Worm (Caenorhabditis elegans) whole organism, L1 larva: ENCODE measurements around the gene pdk-1.

Experiments
- C34B4.2 ChIP-seq: sonication (generic microtip); optimal IDR thresholded peaks from 2 replicates; lab custom pipeline; 2017; ENCODE audit warnings: mild to moderate bottlenecking, missing genetic modification characterization, missing compliant biosample characterization
- F16B12.6 ChIP-seq: fragments of 150-350 bp; optimal IDR thresholded peaks from 2 replicates; lab custom pipeline; 2014; ENCODE audit warnings: missing biosample characterization, missing genetic modification characterization
- Y116A8C.19 ChIP-seq: sonication (generic microtip); optimal IDR thresholded peaks from 2 replicates; lab custom pipeline; 2016; ENCODE audit warnings: missing compliant biosample characterization, missing genetic modification characterization, borderline replicate concordance
- aly-2 ChIP-seq: fragments of 150-350 bp; optimal IDR thresholded peaks from 2 replicates; lab custom pipeline; 2014; ENCODE audit warnings: missing biosample characterization, missing genetic modification characterization
- ceh-63 ChIP-seq: fragments of 200-800 bp; sonication (Bioruptor generic); optimal IDR thresholded peaks from 2 replicates; lab custom pipeline; 2018; ENCODE audit warnings: mild to moderate bottlenecking, missing genetic modification characterization, missing compliant biosample characterization
- ceh-82 ChIP-seq, 3 experiments: fragments of 150-350 bp in 1 of 3; sonication (generic microtip) in 2 of 3; optimal IDR thresholded peaks; 2 replicates each; lab custom pipeline; 2014 to 2017; ENCODE audit warnings: missing biosample characterization in 3 of 3, missing genetic modification characterization in 3 of 3
- ceh-90 ChIP-seq: sonication (generic microtip); optimal IDR thresholded peaks from 2 replicates; lab custom pipeline; 2016; ENCODE audit warnings: missing genetic modification characterization, missing compliant biosample characterization
- ces-1 ChIP-seq: fragments of 150-350 bp; optimal IDR thresholded peaks from 2 replicates; lab custom pipeline; 2014; ENCODE audit warnings: missing biosample characterization, missing genetic modification reagents, missing genetic modification characterization
- dpl-1 ChIP-seq, 3 experiments: fragments of 150-350 bp in 2 of 3; sonication (generic microtip) in 1 of 3; optimal IDR thresholded peaks; 2 replicates each; lab custom pipeline; 2014 to 2017; ENCODE audit warnings: missing biosample characterization in 3 of 3, missing genetic modification characterization in 3 of 3, missing genetic modification reagents in 3 of 3
- dsc-1 ChIP-seq: sonication (generic microtip); optimal IDR thresholded peaks from 2 replicates; lab custom pipeline; 2016; ENCODE audit warnings: mild to moderate bottlenecking, missing genetic modification characterization, missing compliant biosample characterization
- efl-1 ChIP-seq, 4 experiments: fragments of 150-350 bp; optimal IDR thresholded peaks in 3 of 4; peaks in 1 of 4; 1 replicate in 1 of 4; 2 replicates in 3 of 4; lab custom pipeline; 2014; ENCODE audit warnings: missing biosample characterization in 2 of 4, missing genetic modification characterization in 2 of 4, missing genetic modification reagents in 2 of 4
- efl-3 ChIP-seq: fragments of 200-800 bp; sonication (Bioruptor generic); optimal IDR thresholded peaks from 2 replicates; lab custom pipeline; 2018; ENCODE audit warnings: mild to moderate bottlenecking, missing genetic modification characterization, missing compliant biosample characterization
- egl-13 ChIP-seq: sonication (generic microtip); optimal IDR thresholded peaks from 2 replicates; lab custom pipeline; 2016; ENCODE audit warnings: missing genotype, missing genetic modification reagents, missing genetic modification characterization, missing compliant biosample characterization
- elt-3 ChIP-seq, 6 experiments: fragments of 150-350 bp in 1 of 6; sonication (generic microtip); optimal IDR thresholded peaks; 2 replicates each; lab custom pipeline; 2017 to 2018; ENCODE audit warnings: missing biosample characterization in 6 of 6, missing genetic modification characterization in 6 of 6, inconsistent platforms in 1 of 6
- ets-5 ChIP-seq: fragments of 200-800 bp; sonication (Bioruptor generic); IDR thresholded peaks from 2 replicates; pipeline ENCODE4 v1.3.6; 2022; ENCODE audit warnings: missing genetic modification characterization, missing compliant biosample characterization
- fkh-10 ChIP-seq: sonication (generic microtip); optimal IDR thresholded peaks from 2 replicates; lab custom pipeline; 2017; ENCODE audit warnings: missing biosample characterization, missing genetic modification reagents, missing genetic modification characterization
- fkh-8 ChIP-seq: sonication (generic microtip); optimal IDR thresholded peaks from 2 replicates; lab custom pipeline; 2016; ENCODE audit warnings: mild to moderate bottlenecking, missing genetic modification characterization, missing compliant biosample characterization
- hlh-17 ChIP-seq: fragments of 200-800 bp; sonication (Bioruptor generic); optimal IDR thresholded peaks from 2 replicates; lab custom pipeline; 2018; ENCODE audit warnings: missing genetic modification characterization, mild to moderate bottlenecking, missing compliant biosample characterization, moderate library complexity, borderline replicate concordance
- isw-1 ChIP-seq: fragments of 200-800 bp; sonication (Bioruptor generic); IDR thresholded peaks from 2 replicates; pipeline ENCODE4 v1.3.6; 2022; ENCODE audit warnings: missing genetic modification characterization, missing compliant biosample characterization
- lin-13 ChIP-seq: fragments of 150-350 bp; optimal IDR thresholded peaks from 2 replicates; lab custom pipeline; 2014; ENCODE audit warnings: missing biosample characterization, missing genetic modification reagents, missing genetic modification characterization
- lin-14 ChIP-seq: fragments of 200-800 bp; sonication (Bioruptor generic); optimal IDR thresholded peaks from 2 replicates; lab custom pipeline; 2018; ENCODE audit warnings: mild to moderate bottlenecking, missing genetic modification characterization, moderate library complexity, missing compliant biosample characterization
- lin-39 ChIP-seq: fragments of 150-350 bp; optimal IDR thresholded peaks from 2 replicates; lab custom pipeline; 2014; ENCODE audit warnings: missing biosample characterization, missing genetic modification reagents, missing genetic modification characterization
- lir-3 ChIP-seq: sonication (generic microtip); optimal IDR thresholded peaks from 2 replicates; lab custom pipeline; 2016; ENCODE audit warnings: mild to moderate bottlenecking, missing genetic modification characterization, moderate library complexity, missing compliant biosample characterization; ENCODE audit not compliant: poor library complexity
- mdl-1 ChIP-seq, 2 experiments: fragments of 150-350 bp; optimal IDR thresholded peaks; 2 replicates each; lab custom pipeline; 2014 to 2017; ENCODE audit warnings: missing biosample characterization in 2 of 2, missing genetic modification characterization in 2 of 2, inconsistent platforms in 1 of 2
- mef-2 ChIP-seq: fragments of 150-350 bp; optimal IDR thresholded peaks from 2 replicates; lab custom pipeline; 2014; ENCODE audit warnings: missing biosample characterization, missing genetic modification characterization
- mep-1 ChIP-seq: fragments of 150-350 bp; optimal IDR thresholded peaks from 2 replicates; lab custom pipeline; 2014; ENCODE audit warnings: missing biosample characterization, missing genetic modification characterization
- nhr-28 ChIP-seq: fragments of 150-350 bp; optimal IDR thresholded peaks from 2 replicates; lab custom pipeline; 2014; ENCODE audit warnings: missing biosample characterization, missing genetic modification characterization
- nhr-77 ChIP-seq: fragments of 150-350 bp; optimal IDR thresholded peaks from 2 replicates; lab custom pipeline; 2014; ENCODE audit warnings: missing biosample characterization, missing genetic modification characterization
- nhr-84 ChIP-seq: sonication (generic microtip); optimal IDR thresholded peaks from 2 replicates; lab custom pipeline; 2017; ENCODE audit warnings: missing biosample characterization, missing genetic modification characterization
- pqm-1 ChIP-seq: sonication (generic microtip); optimal IDR thresholded peaks from 3 replicates; lab custom pipeline; 2017; ENCODE audit warnings: missing biosample characterization, missing genetic modification characterization
- skn-1 ChIP-seq: fragments of 150-350 bp; optimal IDR thresholded peaks from 2 replicates; lab custom pipeline; 2014; ENCODE audit warnings: missing biosample characterization, missing genetic modification characterization
- snpc-4 ChIP-seq: fragments of 150-350 bp; optimal IDR thresholded peaks from 2 replicates; lab custom pipeline; 2014; ENCODE audit warnings: missing biosample characterization, missing genetic modification characterization
- snu-23 ChIP-seq: sonication (generic microtip); optimal IDR thresholded peaks from 2 replicates; lab custom pipeline; 2016; ENCODE audit warnings: missing genetic modification characterization, missing compliant biosample characterization
- sptf-1 ChIP-seq: fragments of 150-350 bp; optimal IDR thresholded peaks from 2 replicates; lab custom pipeline; 2014; ENCODE audit warnings: missing biosample characterization, missing genetic modification characterization
- swsn-7 ChIP-seq: sonication (generic microtip); optimal IDR thresholded peaks from 2 replicates; lab custom pipeline; 2016; ENCODE audit warnings: missing genetic modification characterization, missing compliant biosample characterization
- tbx-2 ChIP-seq: sonication (generic microtip); optimal IDR thresholded peaks from 2 replicates; lab custom pipeline; 2016; ENCODE audit warnings: missing genetic modification characterization, missing compliant biosample characterization
- unc-30 ChIP-seq: sonication (generic microtip); optimal IDR thresholded peaks from 2 replicates; lab custom pipeline; 2017; ENCODE audit warnings: missing biosample characterization, missing genetic modification characterization
- unc-62 ChIP-seq: fragments of 150-350 bp; optimal IDR thresholded peaks from 2 replicates; lab custom pipeline; 2014; ENCODE audit warnings: missing biosample characterization, missing genetic modification reagents, missing genetic modification characterization
- unc-98 ChIP-seq: fragments of 200-800 bp; sonication (Bioruptor generic); IDR thresholded peaks from 2 replicates; pipeline ENCODE4 v1.3.6; 2022; ENCODE audit warnings: missing genetic modification characterization, missing compliant biosample characterization
- xbp-1 ChIP-seq: sonication (generic microtip); optimal IDR thresholded peaks from 2 replicates; lab custom pipeline; 2016; ENCODE audit warnings: missing genetic modification characterization, missing compliant biosample characterization
- zag-1 ChIP-seq: fragments of 150-350 bp; optimal IDR thresholded peaks from 2 replicates; lab custom pipeline; 2014; ENCODE audit warnings: missing biosample characterization, missing genetic modification characterization
- zip-4 ChIP-seq: fragments of 200-800 bp; sonication (Bioruptor generic); optimal IDR thresholded peaks from 2 replicates; lab custom pipeline; 2018; ENCODE audit warnings: mild to moderate bottlenecking, missing genetic modification characterization, moderate library complexity, missing compliant biosample characterization
- ztf-4 ChIP-seq: fragments of 150-350 bp; optimal IDR thresholded peaks from 2 replicates; lab custom pipeline; 2014; ENCODE audit warnings: missing biosample characterization, missing genetic modification characterization

The pdk-1 gene

ce11 chrX:1293471-1293870 is 27.7 kb upstream of the pdk-1 start:
- no peak for TF ChIP-seq unc-62 (GFP tag; lab: Kevin White, UChicago)
- TF ChIP-seq ceh-63 (GFP tag; lab: Kevin White, UChicago): no peak
- peak; percentile 16 for TF ChIP-seq lin-14 (GFP tag; lab: Kevin White, UChicago)
- no peak for TF ChIP-seq fkh-10

- TF ChIP-seq egl-13 (no peak), elt-3 (tag; optimal IDR thresholded peaks at IDR 0.05; lab: Kevin White, UChicago) (no peak), ceh-90 (no peak), fkh-10 (peak; percentile 4), swsn-7 (tag; lab: Kevin White, UChicago) (no peak), isw-1 (GFP tag; lab: Robert Waterston, UW) (no peak), zag-1 (tag; lab: Kevin White, UChicago) (no peak), hlh-17 (GFP tag; lab: Kevin White, UChicago) (no peak), lin-14 (GFP tag; lab: Kevin White, UChicago) (peak; percentile 51), unc-62 (GFP tag; lab: Kevin White, UChicago) (no peak)
Measured at ce11 chrX:1294607-1295303, 26.4 kb upstream of the pdk-1 start, which contains the start of gene dop-4. dop-4 (plus strand) TSS chrX:1295253.

- TF ChIP-seq zip-4 (GFP tag; lab: Kevin White, UChicago) (no peak), nhr-28 (tag; lab: Kevin White, UChicago) (no peak), snu-23 (no peak)
Measured at ce11 chrX:1295713-1296112, 25.4 kb upstream of the pdk-1 start.

DNA sequence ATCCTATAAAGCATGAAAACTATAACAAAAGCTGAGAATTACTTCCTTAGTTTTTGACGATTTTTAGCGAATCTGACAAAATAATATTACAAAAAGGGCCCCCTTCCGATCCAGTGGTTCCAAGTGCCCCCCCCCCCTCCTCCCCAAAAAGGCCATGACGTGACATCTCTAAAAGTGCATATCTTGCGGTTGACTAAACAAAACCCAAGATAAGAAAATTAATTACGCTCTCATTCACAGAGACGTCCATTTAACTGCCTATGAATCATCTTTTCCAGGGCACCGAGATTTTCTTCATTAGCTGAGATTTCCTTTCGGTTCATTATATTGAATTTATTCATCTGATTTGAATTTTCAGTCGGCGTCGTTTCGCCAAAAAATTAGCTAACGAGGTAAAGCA is 21.3 kb upstream of the pdk-1 start, which contains the start of gene inso-1:
Gene inso-1 (plus strand): TSS at position 301 of the 400 bp plus-strand sequence.
- TF ChIP-seq lin-14 (GFP tag; lab: Kevin White, UChicago) (peak; percentile 18), fkh-8 (peak; percentile 16), nhr-28 (tag; lab: Kevin White, UChicago) (no peak)

DNA sequence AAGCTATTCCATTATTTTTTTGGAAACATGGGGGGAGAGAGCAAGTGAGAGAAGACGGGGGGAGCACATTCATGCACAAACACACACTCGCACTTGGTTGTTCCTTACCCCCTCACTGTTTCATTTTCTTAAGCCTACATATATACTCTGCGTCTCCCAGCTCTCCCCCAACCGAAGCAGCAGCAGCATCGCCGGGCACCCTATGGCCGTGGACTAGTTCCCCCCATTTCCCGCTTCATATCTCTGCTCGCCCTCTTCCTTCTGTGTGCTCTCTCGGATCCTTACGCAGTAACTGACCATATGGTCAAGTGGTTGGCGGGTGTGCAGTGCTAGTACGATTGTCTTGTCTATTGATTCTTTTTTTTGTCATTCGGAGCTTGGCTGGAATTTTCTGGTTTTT is 18.9 kb upstream of the pdk-1 start:
- TF ChIP-seq mdl-1 (tag; optimal IDR thresholded peaks at IDR 0.05; lab: Kevin White, UChicago) (peak in 1 of 2 experiments; percentile 60), snpc-4 (peak; percentile 34), sptf-1 (no peak), dsc-1 (tag; lab: Kevin White, UChicago) (peak; percentile 71), lin-39 (tag; lab: Kevin White, UChicago) (no peak), mef-2 (tag; lab: Kevin White, UChicago) (no peak), mep-1 (peak; percentile 47), dpl-1 (GFP tag; optimal IDR thresholded peaks at IDR 0.05; lab: Kevin White, UChicago) (peak; percentile 40 to 64 (median 52)), nhr-77 (tag; lab: Kevin White, UChicago) (peak; percentile 7), efl-1 (optimal IDR thresholded peaks at IDR 0.05; lab: Kevin White, UChicago) (peak; percentile 48 to 74), efl-1 (GFP tag; optimal IDR thresholded peaks at IDR 0.05 in 1 of 2; lab: Kevin White, UChicago) (peak in 1 of 2 experiments; percentile 22), ztf-4 (peak; percentile 28), ces-1 (GFP tag; lab: Kevin White, UChicago) (no peak), nhr-84 (tag; lab: Kevin White, UChicago) (no peak), F16B12.6 (no peak), unc-98 (no peak; the same call in 1 of the 2 replicates), C34B4.2 (tag; lab: Kevin White, UChicago) (no peak), ets-5 (GFP tag; lab: Robert Waterston, UW) (0 out of 2 replicates have a peak, but pooled peaks have one; percentile 53), Y116A8C.19 (tag; lab: Kevin White, UChicago) (no peak), unc-30 (tag; lab: Kevin White, UChicago) (no peak), ceh-63 (GFP tag; lab: Kevin White, UChicago) (no peak), xbp-1 (tag; lab: Kevin White, UChicago) (peak; percentile 57), fkh-8 (peak; percentile 82), tbx-2 (tag; lab: Kevin White, UChicago) (peak; percentile 68), pqm-1 (tag; lab: Kevin White, UChicago) (no peak), ceh-82 (tag; optimal IDR thresholded peaks at IDR 0.05; lab: Kevin White, UChicago) (peak; percentile 55 to 90 (median 72)), efl-3 (GFP tag; lab: Kevin White, UChicago) (no peak), lin-13 (GFP tag; lab: Kevin White, UChicago) (peak; percentile 49), aly-2 (tag; lab: Kevin White, UChicago) (no peak), lir-3 (tag; lab: Kevin White, UChicago) (peak; percentile 74), skn-1 (tag; lab: Kevin White, UChicago) (peak; percentile 92), zag-1 (tag; lab: Kevin White, UChicago) (peak; percentile 17)
